Worm (Caenorhabditis elegans): ENCODE results near the gene fipr-13.

DNA sequence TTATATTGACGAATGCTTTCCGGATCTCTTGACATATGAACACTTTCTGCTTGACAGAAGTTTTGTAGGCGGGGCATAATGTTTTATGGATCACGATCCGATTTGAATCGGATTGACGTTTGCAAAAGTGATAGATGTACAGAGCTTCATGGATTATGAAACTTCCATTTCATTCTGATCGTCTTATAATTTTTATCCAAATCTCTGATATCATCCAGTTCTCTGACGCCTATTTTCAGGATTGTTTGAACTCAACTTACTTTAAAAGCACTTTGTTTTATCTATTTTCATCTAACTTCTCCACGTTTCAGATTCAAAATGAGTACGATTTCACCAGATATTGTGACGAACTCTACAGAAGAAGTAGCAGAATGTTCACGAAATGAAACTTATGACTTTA is 2.4 kb downstream of the fipr-13 start, which contains the start of gene npr-39:
- TF ChIP-seq him-1 (tag; optimal IDR thresholded peaks at IDR 0.05) (no peak), dao-5 (tag; optimal IDR thresholded peaks at IDR 0.05) (no peak)

All from whole organism, L4/young adult.